Fruit fly (Drosophila melanogaster) whole organism, embryonic: ENCODE data around the gene Ced-12.

Source experiments
- B-H2 ChIP-seq: fragments of 200-800 bp; sonication (Bioruptor generic); optimal IDR thresholded peaks from 2 replicates; lab custom pipeline; 2018; ENCODE audit warnings: missing biosample characterization, mild to moderate bottlenecking, missing genetic modification characterization
- Blimp-1 ChIP-seq: fragments of 200-800 bp; sonication (Bioruptor generic); optimal IDR thresholded peaks from 3 replicates; lab custom pipeline; 2018; ENCODE audit warnings: missing biosample characterization, missing genetic modification characterization, mild to moderate bottlenecking, moderate library complexity, missing genetic modification reagents
- Bteb2 ChIP-seq: fragments of 200-800 bp; sonication (Bioruptor generic); optimal IDR thresholded peaks from 2 replicates; lab custom pipeline; 2016; ENCODE audit warnings: missing biosample characterization, missing genetic modification characterization
- CG10147 ChIP-seq: fragments of 200-800 bp; sonication (Bioruptor generic); optimal IDR thresholded peaks from 2 replicates; lab custom pipeline; 2019; ENCODE audit warnings: missing biosample characterization, mild to moderate bottlenecking, missing genetic modification characterization, moderate library complexity
- CG10267 ChIP-seq: fragments of 200-800 bp; sonication (Bioruptor generic); optimal IDR thresholded peaks from 2 replicates; lab custom pipeline; 2018; ENCODE audit warnings: missing biosample characterization, mild to moderate bottlenecking, missing genetic modification characterization, moderate library complexity
- CG11695 ChIP-seq: fragments of 200-800 bp; sonication (Bioruptor generic); IDR thresholded peaks from 3 replicates; pipeline ENCODE4 v1.3.6; 2022; ENCODE audit warnings: missing biosample characterization, missing genetic modification characterization
- CG15073 ChIP-seq: fragments of 200-800 bp; sonication (Bioruptor generic); optimal IDR thresholded peaks from 2 replicates; lab custom pipeline; 2016; ENCODE audit warnings: missing biosample characterization, missing genetic modification characterization
- CG15479 ChIP-seq: fragments of 200-800 bp; sonication (Bioruptor generic); optimal IDR thresholded peaks from 3 replicates; lab custom pipeline; 2019; ENCODE audit warnings: missing biosample characterization, mild to moderate bottlenecking, missing genetic modification characterization, moderate library complexity
- CG16815 ChIP-seq: fragments of 200-800 bp; sonication (Bioruptor generic); optimal IDR thresholded peaks from 3 replicates; lab custom pipeline; 2017; ENCODE audit warnings: missing biosample characterization, mild to moderate bottlenecking, missing genetic modification characterization
- CG1832 ChIP-seq: fragments of 200-800 bp; sonication (Bioruptor generic); optimal IDR thresholded peaks from 2 replicates; lab custom pipeline; 2017; ENCODE audit warnings: missing biosample characterization, mild to moderate bottlenecking, missing genetic modification characterization, inconsistent platforms
- CG18764 ChIP-seq: fragments of 200-800 bp; sonication (Bioruptor generic); optimal IDR thresholded peaks from 3 replicates; lab custom pipeline; 2016; ENCODE audit warnings: missing biosample characterization, missing genetic modification characterization
- CG32532 ChIP-seq: fragments of 200-800 bp; sonication (Bioruptor generic); IDR thresholded peaks from 2 replicates; pipeline ENCODE4 v1.3.6; 2022; ENCODE audit warnings: missing biosample characterization, missing genetic modification characterization
- CG33557 ChIP-seq: fragments of 200-800 bp; sonication (Bioruptor generic); optimal IDR thresholded peaks from 2 replicates; lab custom pipeline; 2019; ENCODE audit warnings: missing biosample characterization, mild to moderate bottlenecking, missing genetic modification characterization, moderate library complexity
- CG4820 ChIP-seq: fragments of 200-800 bp; sonication (Bioruptor generic); optimal IDR thresholded peaks from 3 replicates; lab custom pipeline; 2016; ENCODE audit warnings: missing biosample characterization, missing genetic modification characterization
- CG7839 ChIP-seq: fragments of 200-800 bp; sonication (Bioruptor generic); optimal IDR thresholded peaks from 3 replicates; lab custom pipeline; 2018; ENCODE audit warnings: missing biosample characterization, mild to moderate bottlenecking, missing genetic modification characterization, moderate library complexity
- CG7987 ChIP-seq: fragments of 200-800 bp; sonication (Bioruptor generic); optimal IDR thresholded peaks from 2 replicates; lab custom pipeline; 2018; ENCODE audit warnings: missing biosample characterization, mild to moderate bottlenecking, missing genetic modification characterization, moderate library complexity
- CG9876 ChIP-seq: fragments of 200-800 bp; sonication (Bioruptor generic); optimal IDR thresholded peaks from 2 replicates; lab custom pipeline; 2016; ENCODE audit warnings: missing biosample characterization, missing genetic modification characterization
- CG9932 ChIP-seq: fragments of 200-800 bp; sonication (Bioruptor generic); IDR thresholded peaks from 2 replicates; pipeline ENCODE4 v1.3.6; 2022; ENCODE audit warnings: missing biosample characterization, missing genetic modification characterization
- E2f2 ChIP-seq: fragments of 200-800 bp; sonication (Bioruptor generic); IDR thresholded peaks from 2 replicates; pipeline ENCODE4 v1.3.6; 2022; ENCODE audit warnings: missing biosample characterization, missing genetic modification characterization
- Eip74EF ChIP-seq, 2 experiments: fragments of 200-800 bp in 1 of 2; fragments of >200 bp in 1 of 2; sonication (Bioruptor generic) in 1 of 2; optimal IDR thresholded peaks; 2 replicates each; lab custom pipeline; 2017 to 2019; ENCODE audit warnings: missing biosample characterization in 2 of 2, missing genetic modification characterization in 2 of 2, mild to moderate bottlenecking in 1 of 2, moderate library complexity in 1 of 2
- GATAe ChIP-seq: fragments of 200-800 bp; sonication (Bioruptor generic); conservative IDR thresholded peaks from 2 replicates; pipeline ENCODE4 v1.3.6; 2022; ENCODE audit warnings: missing biosample characterization, missing genetic modification characterization
- HmgD ChIP-seq: fragments of 200-800 bp; sonication (Bioruptor generic); optimal IDR thresholded peaks from 3 replicates; lab custom pipeline; 2016; ENCODE audit warnings: missing biosample characterization, missing genetic modification characterization
- Hmx ChIP-seq: fragments of 200-800 bp; sonication (Bioruptor generic); optimal IDR thresholded peaks from 2 replicates; lab custom pipeline; 2016; ENCODE audit warnings: missing biosample characterization, missing genetic modification characterization
- MBD-R2 ChIP-seq: fragments of 200-800 bp; sonication (Bioruptor generic); IDR thresholded peaks from 2 replicates; pipeline ENCODE4 v1.3.6; 2022; ENCODE audit warnings: missing biosample characterization, missing genetic modification characterization
- Med ChIP-seq: fragments of 200-800 bp; sonication (Bioruptor generic); peaks from one replicate; lab custom pipeline; 2016; ENCODE audit warnings: missing biosample characterization, missing genetic modification characterization, mild to moderate bottlenecking, inconsistent platforms, moderate library complexity
- NFAT ChIP-seq: fragments of 200-800 bp; sonication (Bioruptor generic); IDR thresholded peaks from 2 replicates; pipeline ENCODE4 v1.3.6; 2022; ENCODE audit warnings: missing biosample characterization, missing genetic modification characterization
- Neu2 ChIP-seq: fragments of 200-800 bp; sonication (Bioruptor generic); optimal IDR thresholded peaks from 3 replicates; lab custom pipeline; 2016; ENCODE audit warnings: missing biosample characterization, missing genetic modification characterization, borderline replicate concordance
- Nf-YA ChIP-seq: fragments of 200-800 bp; sonication (Bioruptor generic); IDR thresholded peaks from 2 replicates; pipeline ENCODE4 v1.3.6; 2022; ENCODE audit warnings: missing biosample characterization, missing genetic modification characterization
- Scr ChIP-seq: fragments of 200-800 bp; sonication (Bioruptor generic); IDR thresholded peaks from 2 replicates; pipeline ENCODE4 v1.3.6; 2022; ENCODE audit warnings: missing biosample characterization, missing genetic modification characterization; ENCODE audit not compliant: partially characterized antibody
- Sin3A ChIP-seq: fragments of >200 bp; optimal IDR thresholded peaks from 2 replicates; lab custom pipeline; 2018
- TFAM ChIP-seq: fragments of 200-800 bp; sonication (Bioruptor generic); optimal IDR thresholded peaks from 2 replicates; lab custom pipeline; 2017; ENCODE audit warnings: missing biosample characterization, missing genetic modification characterization, inconsistent platforms
- Xbp1 ChIP-seq: fragments of 200-800 bp; sonication (Bioruptor generic); optimal IDR thresholded peaks from 3 replicates; lab custom pipeline; 2016; ENCODE audit warnings: missing biosample characterization, mild to moderate bottlenecking, missing genetic modification characterization
- bab2 ChIP-seq: fragments of 200-800 bp; sonication (Bioruptor generic); optimal IDR thresholded peaks from 2 replicates; lab custom pipeline; 2016; ENCODE audit warnings: missing biosample characterization, missing genetic modification characterization
- caup ChIP-seq: fragments of 200-800 bp; sonication (Bioruptor generic); optimal IDR thresholded peaks from 3 replicates; lab custom pipeline; 2017; ENCODE audit warnings: missing biosample characterization, mild to moderate bottlenecking, missing genetic modification characterization, moderate library complexity; ENCODE audit not compliant: severe bottlenecking
- crp ChIP-seq, 2 experiments: fragments of 200-800 bp; sonication (Bioruptor generic); optimal IDR thresholded peaks; 2 replicates in 1 of 2; 3 replicates in 1 of 2; lab custom pipeline; 2017; ENCODE audit warnings: missing biosample characterization in 2 of 2, missing genetic modification characterization in 2 of 2, mild to moderate bottlenecking in 1 of 2, moderate library complexity in 1 of 2
- da ChIP-seq: fragments of 200-800 bp; sonication (Bioruptor generic); optimal IDR thresholded peaks from 2 replicates; lab custom pipeline; 2016; ENCODE audit warnings: missing biosample characterization, missing genetic modification characterization
- dm ChIP-seq: fragments of 200-800 bp; sonication (Bioruptor generic); optimal IDR thresholded peaks from 3 replicates; lab custom pipeline; 2016; ENCODE audit warnings: missing biosample characterization, missing genetic modification characterization
- dysf ChIP-seq: fragments of 200-800 bp; sonication (Bioruptor generic); IDR thresholded peaks from 3 replicates; pipeline ENCODE4 v1.3.6; 2022; ENCODE audit warnings: missing biosample characterization, missing genetic modification characterization
- gfzf ChIP-seq: fragments of 200-800 bp; sonication (Bioruptor generic); optimal IDR thresholded peaks from 2 replicates; lab custom pipeline; 2016; ENCODE audit warnings: missing biosample characterization, mild to moderate bottlenecking, missing genetic modification characterization, moderate library complexity
- gro ChIP-seq: fragments of 200-800 bp; sonication (Bioruptor generic); optimal IDR thresholded peaks from 2 replicates; lab custom pipeline; 2016; ENCODE audit warnings: missing biosample characterization, missing genetic modification characterization
- ind ChIP-seq: fragments of 200-800 bp; sonication (Bioruptor generic); optimal IDR thresholded peaks from 3 replicates; lab custom pipeline; 2016; ENCODE audit warnings: missing biosample characterization, missing genetic modification characterization
- nmo ChIP-seq: fragments of 200-800 bp; sonication (Bioruptor generic); optimal IDR thresholded peaks from 2 replicates; lab custom pipeline; 2018; ENCODE audit warnings: missing biosample characterization, mild to moderate bottlenecking, missing genetic modification characterization, moderate library complexity
- phol ChIP-seq: fragments of 200-800 bp; sonication (Bioruptor generic); optimal IDR thresholded peaks from 3 replicates; lab custom pipeline; 2018; ENCODE audit warnings: missing biosample characterization, mild to moderate bottlenecking, missing genetic modification characterization, moderate library complexity
- sim ChIP-seq: fragments of 200-800 bp; sonication (Bioruptor generic); IDR thresholded peaks from 2 replicates; pipeline ENCODE4 v1.3.6; 2022; ENCODE audit warnings: missing biosample characterization, missing genetic modification characterization
- sisA ChIP-seq: fragments of 200-800 bp; sonication (Bioruptor generic); IDR thresholded peaks from 2 replicates; pipeline ENCODE4 v1.3.6; 2022; ENCODE audit warnings: missing biosample characterization, missing genetic modification characterization
- sob ChIP-seq: fragments of 200-800 bp; sonication (Bioruptor generic); IDR thresholded peaks from 2 replicates; pipeline ENCODE4 v1.3.6; 2022; ENCODE audit warnings: missing biosample characterization, missing genetic modification characterization
- stwl ChIP-seq: fragments of 200-800 bp; sonication (Bioruptor generic); optimal IDR thresholded peaks from 3 replicates; lab custom pipeline; 2018; ENCODE audit warnings: missing biosample characterization, mild to moderate bottlenecking, missing genetic modification characterization, moderate library complexity
- ttk ChIP-seq: fragments of 200-800 bp; sonication (Bioruptor generic); IDR thresholded peaks from 2 replicates; pipeline ENCODE4 v2.1.2; 2022; ENCODE audit warnings: missing biosample characterization, missing genetic modification characterization
- unpg ChIP-seq: fragments of 200-800 bp; sonication (Bioruptor generic); optimal IDR thresholded peaks from 3 replicates; lab custom pipeline; 2018; ENCODE audit warnings: missing biosample characterization, mild to moderate bottlenecking, missing genetic modification characterization, moderate library complexity
- zen2 ChIP-seq: fragments of 200-800 bp; sonication (Bioruptor generic); IDR thresholded peaks from 3 replicates; pipeline ENCODE4 v1.3.6; 2022; ENCODE audit warnings: missing biosample characterization, missing genetic modification characterization; ENCODE audit not compliant: partially characterized antibody
- zf30C ChIP-seq: fragments of 200-800 bp; sonication (Bioruptor generic); optimal IDR thresholded peaks from 3 replicates; lab custom pipeline; 2018; ENCODE audit warnings: missing biosample characterization, mild to moderate bottlenecking, missing genetic modification characterization

The Ced-12 gene

DNA sequence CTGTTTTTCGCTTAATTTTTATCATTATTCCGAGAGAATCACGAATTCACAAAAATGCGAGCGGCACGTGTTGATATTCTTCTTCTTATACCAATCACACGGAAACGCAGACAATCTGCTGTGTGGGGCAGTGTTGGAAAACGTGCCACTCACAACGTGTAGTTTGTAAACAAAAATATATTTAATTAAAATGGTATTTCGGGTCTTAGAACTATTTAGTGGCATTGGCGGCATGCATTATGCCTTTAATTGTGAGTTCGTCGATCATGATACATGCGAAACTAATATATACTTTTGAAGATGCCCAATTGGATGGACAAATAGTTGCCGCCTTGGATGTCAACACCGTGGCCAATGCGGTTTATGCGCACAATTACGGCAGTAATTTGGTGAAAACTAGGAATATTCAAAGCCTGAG lies 1.2 kb upstream of the Ced-12 start, which contains the start of the genes CG6712 and Mt2 (continued):
- peak; percentile 43 for TF ChIP-seq Sin3A (lab: Kevin White, UChicago)
- TF ChIP-seq gfzf: peak; percentile 11
- TF ChIP-seq phol (tag; lab: Kevin White, UChicago): peak; percentile 19
- TF ChIP-seq stwl: peak; percentile 64
- peak; percentile 83 for TF ChIP-seq Med (GFP tag; lab: Kevin White, UChicago)
- TF ChIP-seq Neu2 (GFP tag; lab: Kevin White, UChicago): no peak
- TF ChIP-seq Hmx (GFP tag; lab: Kevin White, UChicago): no peak
- TF ChIP-seq CG9932 (GFP tag; lab: Robert Waterston, UW): peak; percentile 22; the same call in 1 of the 2 replicates
- TF ChIP-seq CG10267 (tag; lab: Kevin White, UChicago): peak; percentile 92
- no peak for TF ChIP-seq Bteb2 (GFP tag; lab: Kevin White, UChicago)
- peak; percentile 96 for TF ChIP-seq dm (GFP tag; lab: Kevin White, UChicago)
- TF ChIP-seq CG7987 (GFP tag; lab: Kevin White, UChicago): peak; percentile 5
- TF ChIP-seq Nf-YA (GFP tag; lab: Robert Waterston, UW): no peak
- TF ChIP-seq MBD-R2 (GFP tag; lab: Robert Waterston, UW): peak; percentile 91
- TF ChIP-seq dysf: 0 out of 3 replicates have a peak, but pooled peaks have one; percentile 7
- TF ChIP-seq TFAM (GFP tag; lab: Kevin White, UChicago): no peak
- TF ChIP-seq gro (GFP tag; lab: Kevin White, UChicago): peak; percentile 13
- TF ChIP-seq bab2: no peak
- no peak for TF ChIP-seq CG18764 (GFP tag; lab: Kevin White, UChicago)
- TF ChIP-seq CG10147 (GFP tag; lab: Kevin White, UChicago): no peak
- TF ChIP-seq sob (GFP tag; lab: Robert Waterston, UW): peak; percentile 36; the same call in 1 of the 2 replicates
- TF ChIP-seq HmgD (GFP tag; lab: Kevin White, UChicago): no peak
- no peak for TF ChIP-seq CG15073 (GFP tag; lab: Kevin White, UChicago)
- TF ChIP-seq CG11695 (GFP tag; lab: Robert Waterston, UW): peak; percentile 30; the same call in 1 of the 3 replicates
- TF ChIP-seq caup (GFP tag; lab: Kevin White, UChicago): peak; percentile 30
- peak; percentile 5 for TF ChIP-seq nmo (GFP tag; lab: Kevin White, UChicago)
- no peak for TF ChIP-seq Blimp-1 (GFP tag; lab: Kevin White, UChicago)
- no peak for TF ChIP-seq NFAT (GFP tag; lab: Robert Waterston, UW)
- no peak for TF ChIP-seq CG16815 (GFP tag; lab: Kevin White, UChicago)
- no peak for TF ChIP-seq unpg (GFP tag; lab: Kevin White, UChicago)
- no peak for TF ChIP-seq zf30C (GFP tag; lab: Kevin White, UChicago)
- TF ChIP-seq Eip74EF (GFP tag; optimal IDR thresholded peaks at IDR 0.05; lab: Kevin White, UChicago): no peak
- peak in 1 of 2 experiments; percentile 67 for TF ChIP-seq crp (GFP tag; optimal IDR thresholded peaks at IDR 0.05; lab: Kevin White, UChicago)
- no peak for TF ChIP-seq CG33557 (GFP tag; lab: Kevin White, UChicago)
- TF ChIP-seq CG7839 (tag; lab: Kevin White, UChicago): no peak
- peak; percentile 52 for TF ChIP-seq B-H2 (GFP tag; lab: Kevin White, UChicago)
- TF ChIP-seq E2f2 (GFP tag; lab: Robert Waterston, UW): peak; percentile 45
- no peak for TF ChIP-seq ttk (GFP tag; lab: Robert Waterston, UW)
- TF ChIP-seq Xbp1: peak; percentile 18
- no peak for TF ChIP-seq sisA (GFP tag; lab: Robert Waterston, UW)
- no peak for TF ChIP-seq zen2 (GFP tag; lab: Robert Waterston, UW)
- no peak for TF ChIP-seq CG9876 (GFP tag; lab: Kevin White, UChicago)
- no peak for TF ChIP-seq CG1832
- TF ChIP-seq Scr: no peak
- TF ChIP-seq CG15479 (GFP tag; lab: Kevin White, UChicago): no peak
- no peak for TF ChIP-seq CG4820
- TF ChIP-seq ind: no peak
- no peak for TF ChIP-seq CG32532
- TF ChIP-seq sim (GFP tag; lab: Robert Waterston, UW): no peak
- TF ChIP-seq GATAe (GFP tag; lab: Robert Waterston, UW): no peak
- no peak for TF ChIP-seq da (GFP tag; lab: Kevin White, UChicago)
